Worm (Caenorhabditis elegans) whole organism, mixed stage, embryonic: ENCODE measurements around the gene T07F12.4.
A peak's percentile ranks its signal among the peaks of the same experiment; 100 is the strongest.

ENCODE experiments used
- M03D4.4 ChIP-seq: sonication (generic microtip); optimal IDR thresholded peaks from 2 replicates; lab custom pipeline; 2017; ENCODE audit warnings: mild to moderate bottlenecking, missing genetic modification characterization, missing compliant biosample characterization
- bed-3 ChIP-seq: fragments of 200-800 bp; sonication (Bioruptor generic); optimal IDR thresholded peaks from 3 replicates; lab custom pipeline; 2018; ENCODE audit warnings: mild to moderate bottlenecking, missing genetic modification characterization, moderate library complexity, missing compliant biosample characterization
- blmp-1 ChIP-seq: fragments of 150-350 bp; optimal IDR thresholded peaks from 2 replicates; lab custom pipeline; 2014; ENCODE audit warnings: missing biosample characterization, missing genetic modification characterization
- ceh-39 ChIP-seq: fragments of 150-350 bp; optimal IDR thresholded peaks from 2 replicates; lab custom pipeline; 2014; ENCODE audit warnings: missing biosample characterization, missing genetic modification characterization
- ceh-43 ChIP-seq: fragments of 200-800 bp; sonication (Bioruptor generic); optimal IDR thresholded peaks from 2 replicates; lab custom pipeline; 2018; ENCODE audit warnings: mild to moderate bottlenecking, missing genetic modification characterization, moderate library complexity, missing compliant biosample characterization
- ceh-83 ChIP-seq: fragments of 200-800 bp; sonication (Bioruptor generic); optimal IDR thresholded peaks from 2 replicates; lab custom pipeline; 2018; ENCODE audit warnings: mild to moderate bottlenecking, missing genetic modification characterization, missing compliant biosample characterization
- ces-1 ChIP-seq: fragments of 150-350 bp; optimal IDR thresholded peaks from 2 replicates; lab custom pipeline; 2014; ENCODE audit warnings: missing biosample characterization, missing genetic modification reagents, missing genetic modification characterization
- cnd-1 ChIP-seq: fragments of 200-800 bp; sonication (Bioruptor generic); optimal IDR thresholded peaks from 2 replicates; lab custom pipeline; 2018; ENCODE audit warnings: mild to moderate bottlenecking, missing genetic modification characterization, missing compliant biosample characterization
- elt-1 ChIP-seq: sonication (generic microtip); optimal IDR thresholded peaks from 2 replicates; lab custom pipeline; 2017; ENCODE audit warnings: missing genetic modification characterization, mild to moderate bottlenecking, missing compliant biosample characterization, antibody characterized with exemption, moderate library complexity, borderline replicate concordance; ENCODE audit not compliant: insufficient read depth
- elt-3 ChIP-seq: fragments of 150-350 bp; optimal IDR thresholded peaks from 2 replicates; lab custom pipeline; 2014; ENCODE audit warnings: missing biosample characterization, missing genetic modification characterization
- flh-1 ChIP-seq: fragments of 200-800 bp; sonication (Bioruptor generic); optimal IDR thresholded peaks from 2 replicates; lab custom pipeline; 2018; ENCODE audit warnings: mild to moderate bottlenecking, missing genetic modification characterization, moderate library complexity, missing compliant biosample characterization
- ham-2 ChIP-seq: fragments of 200-800 bp; sonication (Bioruptor generic); optimal IDR thresholded peaks from 2 replicates; lab custom pipeline; 2018; ENCODE audit warnings: mild to moderate bottlenecking, missing genetic modification characterization, missing compliant biosample characterization
- hlh-1 ChIP-seq: fragments of 150-350 bp; optimal IDR thresholded peaks from 2 replicates; lab custom pipeline; 2014; ENCODE audit warnings: missing biosample characterization, missing genetic modification reagents, missing genetic modification characterization
- lin-13 ChIP-seq: fragments of 150-350 bp; optimal IDR thresholded peaks from 2 replicates; lab custom pipeline; 2014; ENCODE audit warnings: missing biosample characterization, missing genetic modification characterization
- lin-32 ChIP-seq: fragments of 200-800 bp; sonication (Bioruptor generic); optimal IDR thresholded peaks from 2 replicates; lab custom pipeline; 2018; ENCODE audit warnings: mild to moderate bottlenecking, missing genetic modification characterization, missing compliant biosample characterization
- lsy-2 ChIP-seq: fragments of 150-350 bp; optimal IDR thresholded peaks from 2 replicates; lab custom pipeline; 2014; ENCODE audit warnings: missing biosample characterization, missing genetic modification characterization
- mab-5 ChIP-seq: fragments of 150-350 bp; optimal IDR thresholded peaks from 2 replicates; lab custom pipeline; 2014; ENCODE audit warnings: missing biosample characterization, missing genetic modification characterization
- mep-1 ChIP-seq: fragments of 150-350 bp; optimal IDR thresholded peaks from 2 replicates; lab custom pipeline; 2017; ENCODE audit warnings: missing biosample characterization, missing genetic modification reagents, missing genetic modification characterization, inconsistent platforms
- mls-2 ChIP-seq: sonication (generic microtip); optimal IDR thresholded peaks from 2 replicates; lab custom pipeline; 2016; ENCODE audit warnings: mild to moderate bottlenecking, missing genetic modification characterization, moderate library complexity, missing compliant biosample characterization
- nhr-12 ChIP-seq: fragments of 150-350 bp; optimal IDR thresholded peaks from 2 replicates; lab custom pipeline; 2014; ENCODE audit warnings: missing biosample characterization, missing genetic modification characterization
- nhr-2 ChIP-seq: fragments of 150-350 bp; optimal IDR thresholded peaks from 2 replicates; lab custom pipeline; 2014; ENCODE audit warnings: missing biosample characterization, missing genetic modification characterization
- nhr-237 ChIP-seq: fragments of 150-350 bp; optimal IDR thresholded peaks from 2 replicates; lab custom pipeline; 2014; ENCODE audit warnings: missing biosample characterization, missing genetic modification characterization
- nhr-28 ChIP-seq: fragments of 150-350 bp; optimal IDR thresholded peaks from 2 replicates; lab custom pipeline; 2014; ENCODE audit warnings: missing biosample characterization, missing genetic modification characterization
- nhr-76 ChIP-seq: sonication (generic microtip); optimal IDR thresholded peaks from 2 replicates; lab custom pipeline; 2017; ENCODE audit warnings: missing biosample characterization, missing genetic modification characterization
- pha-4 ChIP-seq: fragments of 150-350 bp; optimal IDR thresholded peaks from 2 replicates; lab custom pipeline; 2018; ENCODE audit warnings: missing biosample characterization, missing genetic modification reagents, missing genetic modification characterization
- sem-2 ChIP-seq: fragments of 200-800 bp; sonication (Bioruptor generic); optimal IDR thresholded peaks from 2 replicates; lab custom pipeline; 2018; ENCODE audit warnings: mild to moderate bottlenecking, missing genetic modification characterization, missing compliant biosample characterization
- snpc-4 ChIP-seq: fragments of 150-350 bp; optimal IDR thresholded peaks from 2 replicates; lab custom pipeline; 2014; ENCODE audit warnings: missing biosample characterization, missing genetic modification characterization
- sptf-1 ChIP-seq: sonication (generic microtip); optimal IDR thresholded peaks from 2 replicates; lab custom pipeline; 2017; ENCODE audit warnings: mild to moderate bottlenecking, missing genetic modification characterization, moderate library complexity, missing compliant biosample characterization
- tbx-8 ChIP-seq: fragments of 200-800 bp; sonication (Bioruptor generic); optimal IDR thresholded peaks from 2 replicates; lab custom pipeline; 2018; ENCODE audit warnings: mild to moderate bottlenecking, missing genetic modification characterization, moderate library complexity, missing compliant biosample characterization
- unc-120 ChIP-seq: sonication (generic microtip); optimal IDR thresholded peaks from 2 replicates; lab custom pipeline; 2017; ENCODE audit warnings: missing genetic modification characterization, missing compliant biosample characterization; ENCODE audit not compliant: poor library complexity, severe bottlenecking
- unc-39 ChIP-seq: fragments of 150-350 bp; optimal IDR thresholded peaks from 2 replicates; lab custom pipeline; 2014; ENCODE audit warnings: missing biosample characterization, missing genetic modification characterization
- unc-62 ChIP-seq: fragments of 150-350 bp; optimal IDR thresholded peaks from 2 replicates; lab custom pipeline; 2014; ENCODE audit warnings: missing biosample characterization, missing genetic modification reagents, missing genetic modification characterization
- zip-8 ChIP-seq: fragments of 150-350 bp; optimal IDR thresholded peaks from 2 replicates; lab custom pipeline; 2014; ENCODE audit warnings: missing biosample characterization, missing genetic modification characterization
- ztf-11 ChIP-seq: fragments of 150-350 bp; optimal IDR thresholded peaks from 2 replicates; lab custom pipeline; 2014; ENCODE audit warnings: missing biosample characterization, missing genetic modification characterization

Gene T07F12.4

DNA sequence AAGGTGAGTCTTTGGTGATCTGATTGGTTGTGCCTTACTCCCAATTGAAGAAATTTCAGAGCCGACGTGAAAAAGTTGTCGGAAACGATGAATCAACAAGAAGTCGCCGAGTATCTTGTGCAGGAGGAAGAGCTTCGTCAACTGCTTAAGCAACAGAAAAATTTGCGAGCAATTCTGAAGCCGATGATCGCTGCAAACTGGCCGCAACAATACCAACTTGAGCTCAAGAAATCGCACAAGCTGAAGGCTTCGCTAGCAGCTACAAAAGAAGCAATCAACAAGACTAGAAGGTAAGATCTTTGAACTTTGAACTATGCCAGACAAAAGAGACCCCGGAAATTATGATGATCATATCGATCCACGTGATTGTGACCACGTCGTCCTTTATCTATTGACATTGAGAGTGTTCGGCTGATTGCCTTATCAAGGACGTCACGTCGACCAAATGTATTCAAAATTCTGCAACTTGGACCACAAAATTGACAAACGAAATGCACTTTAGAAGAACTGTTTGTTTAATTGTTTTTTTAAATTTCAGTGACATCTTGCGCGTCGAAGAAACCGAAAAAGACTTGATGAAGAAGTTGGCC lies 10.8 kb upstream of the T07F12.4 start:
- TF ChIP-seq sptf-1 (tag; lab: Kevin White, UChicago) (no peak), M03D4.4 (no peak), elt-3 (tag; lab: Kevin White, UChicago) (no peak), flh-1 (no peak), ceh-39 (tag; lab: Kevin White, UChicago) (no peak), lsy-2 (no peak), ham-2 (GFP tag; lab: Kevin White, UChicago) (no peak), nhr-28 (tag; lab: Kevin White, UChicago) (no peak), blmp-1 (no peak), nhr-12 (tag; lab: Kevin White, UChicago) (no peak), sem-2 (no peak), cnd-1 (tag; lab: Kevin White, UChicago) (no peak), ztf-11 (no peak), elt-1 (tag; lab: Kevin White, UChicago) (no peak)

DNA sequence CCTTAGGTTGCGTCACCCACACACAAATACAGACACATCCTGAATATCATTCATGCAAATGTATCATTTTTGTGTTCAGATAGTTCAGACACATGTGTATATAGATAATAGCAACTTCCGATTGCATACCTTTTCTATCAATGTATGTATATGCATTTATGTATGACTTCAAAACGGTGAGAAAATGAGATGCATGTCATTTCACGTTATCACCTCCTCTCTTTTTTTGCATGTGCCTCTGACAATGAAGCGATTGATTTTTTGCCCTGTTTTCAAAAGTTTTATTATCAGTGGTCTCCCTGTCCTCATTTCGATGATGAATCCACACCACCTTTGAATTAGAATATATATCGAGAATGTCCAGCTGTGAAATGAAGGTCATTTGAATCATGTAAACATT lies 5.2 kb upstream of the T07F12.4 start, which contains the start of gene K05B2.2:
Gene K05B2.2 (plus strand): TSS at position 278 of the 400 bp plus-strand sequence.
- TF ChIP-seq lin-32 (GFP tag; lab: Kevin White, UChicago) (no peak), zip-8 (peak; percentile 23)

DNA sequence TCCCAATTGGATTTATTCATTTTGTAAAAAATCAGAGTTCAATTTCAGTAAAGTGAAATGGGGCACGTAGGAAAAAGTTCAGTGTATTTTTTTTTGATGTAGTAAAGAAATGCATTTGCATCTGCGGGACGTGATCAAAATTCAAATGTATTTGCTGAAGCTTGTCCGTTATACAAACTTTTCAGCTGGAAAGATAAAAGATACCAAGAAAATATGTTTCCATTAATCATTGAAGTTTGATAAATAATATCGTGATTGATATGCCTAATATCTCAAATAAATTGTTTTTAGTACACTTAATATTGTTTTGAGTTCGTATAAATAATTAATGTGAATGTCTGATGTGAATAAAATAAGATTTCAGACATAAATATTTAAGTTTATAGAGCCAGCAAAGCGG lies 1.8 kb upstream of the T07F12.4 start:
- TF ChIP-seq lin-13 (tag; lab: Kevin White, UChicago), result no peak
- TF ChIP-seq nhr-76 (tag; lab: Kevin White, UChicago), result no peak
- no peak for TF ChIP-seq ceh-39 (tag; lab: Kevin White, UChicago)

DNA sequence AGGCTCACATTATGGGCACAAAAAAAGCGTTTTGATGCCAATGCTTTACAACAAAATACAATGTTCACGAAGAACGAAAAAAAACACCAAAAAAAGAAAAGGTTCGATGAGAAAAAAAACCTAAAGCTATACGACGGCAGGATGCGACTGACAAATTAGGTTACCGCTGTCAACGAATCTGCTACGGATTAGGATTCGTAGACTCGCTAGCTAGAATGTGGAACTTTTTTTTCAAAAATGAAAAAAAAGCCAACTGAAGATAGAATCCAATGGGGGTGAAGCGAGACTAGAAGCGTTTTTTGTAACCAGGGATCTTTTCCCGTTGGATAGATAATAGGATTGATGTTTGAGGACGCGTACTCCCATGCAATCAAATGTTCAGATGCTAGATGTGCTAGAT lies 1.4 kb upstream of the T07F12.4 start:
- TF ChIP-seq ces-1 (GFP tag; lab: Kevin White, UChicago) (peak; percentile 70), M03D4.4 (no peak)
- TF ChIP-seq, all 35 proteins: peak for 1

DNA sequence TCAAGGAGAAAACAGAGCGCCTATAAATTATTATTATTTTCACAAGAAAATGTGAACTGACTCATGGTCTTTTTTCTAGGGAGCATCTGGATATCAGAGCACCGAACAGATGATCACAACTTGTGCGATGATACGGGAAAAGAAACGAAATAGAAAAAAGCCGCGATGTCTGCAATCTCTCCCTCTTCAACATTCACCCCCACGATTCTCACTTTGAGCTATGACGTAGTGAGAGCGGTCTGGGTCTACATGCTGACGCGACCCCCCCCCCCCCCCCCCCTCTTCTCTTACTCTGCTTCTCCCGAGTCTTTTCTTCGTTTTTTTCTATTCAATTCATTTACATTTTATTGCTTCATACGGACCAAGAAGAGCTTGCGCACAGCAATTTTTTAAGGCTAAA lies 991 bp downstream of the T07F12.4 start:
- peak; percentile 9 for TF ChIP-seq ces-1 (GFP tag; lab: Kevin White, UChicago)
- no peak for TF ChIP-seq ceh-83 (GFP tag; lab: Kevin White, UChicago)

DNA sequence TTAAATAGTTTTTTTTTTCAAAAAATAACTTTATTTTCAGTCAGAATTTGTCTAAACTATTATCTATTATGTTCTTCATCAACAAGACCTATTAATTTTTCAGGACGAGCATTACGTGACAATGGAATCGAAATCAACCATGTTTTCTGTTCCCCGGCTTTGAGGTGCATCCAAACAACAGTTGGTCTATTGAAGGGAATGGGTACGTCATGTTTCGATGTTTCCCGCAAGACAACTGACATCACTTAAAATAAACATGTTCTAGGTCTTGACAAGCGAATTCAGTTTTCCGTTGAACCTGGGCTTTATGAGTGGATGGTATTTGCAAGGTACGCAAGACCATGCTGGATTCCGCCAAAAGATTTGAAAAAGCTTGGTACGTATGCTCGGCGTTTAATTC lies 5.4 kb downstream of the T07F12.4 start:
- no peak for TF ChIP-seq pha-4 (tag; lab: Kevin White, UChicago)
- peak; percentile 76 for TF ChIP-seq hlh-1
- no peak for TF ChIP-seq lin-32 (GFP tag; lab: Kevin White, UChicago)

DNA sequence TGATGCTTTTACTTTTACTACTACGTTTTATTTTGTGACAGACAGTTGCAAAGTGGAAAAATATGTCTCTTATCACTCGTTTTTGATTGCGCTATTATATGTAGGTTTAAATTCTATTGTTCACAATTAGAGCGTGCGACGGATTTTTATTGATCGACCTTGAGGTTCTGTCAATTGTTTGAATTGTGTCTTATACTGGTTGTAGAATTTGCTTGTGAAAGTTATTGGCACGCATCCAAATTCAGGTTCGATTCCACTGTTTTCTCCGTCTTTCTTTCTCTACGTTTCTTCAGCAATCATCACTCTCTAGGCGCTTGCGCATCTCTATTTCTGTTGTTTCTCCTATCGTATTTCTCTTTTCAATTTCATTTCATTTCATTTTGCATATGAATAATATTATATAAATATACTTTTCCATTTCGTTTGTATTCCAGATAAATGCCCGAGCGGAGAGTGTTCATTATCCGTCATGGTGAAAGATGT lies 7.0 kb downstream of the T07F12.4 start, which contains the start of gene T07F12.1:
Gene T07F12.1 (plus strand): TSS at position 433 of the 483 bp plus-strand sequence.
- no peak for TF ChIP-seq mab-5 (tag; lab: Kevin White, UChicago)
- peak; percentile 2 for TF ChIP-seq pha-4 (tag; lab: Kevin White, UChicago)
- peak; percentile 92 for TF ChIP-seq blmp-1

DNA sequence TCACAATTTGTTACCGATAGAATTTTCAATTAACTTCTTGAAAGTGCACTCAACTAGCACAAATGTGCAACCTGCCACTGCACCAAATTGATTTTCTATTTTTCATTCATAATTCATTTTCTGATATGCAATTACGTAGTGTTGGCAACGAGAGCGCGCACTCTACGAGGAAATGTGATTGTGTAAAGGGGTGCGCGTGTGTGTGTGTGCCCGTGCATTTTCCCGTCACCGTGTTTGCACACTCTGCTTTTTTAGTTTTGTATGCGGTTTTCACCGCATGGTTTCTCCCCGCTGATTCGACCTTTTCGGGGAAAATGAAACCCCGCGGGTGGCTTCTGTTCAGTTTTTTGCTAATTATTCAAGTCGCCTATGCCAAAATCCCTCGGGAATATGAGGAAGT lies 10.5 kb downstream of the T07F12.4 start, which contains the start of gene T07F12.2:
Gene T07F12.2 (plus strand): TSS at position 87 of the 400 bp plus-strand sequence.
- peak; percentile 0 for TF ChIP-seq lin-13 (tag; lab: Kevin White, UChicago)
- TF ChIP-seq unc-62 (GFP tag; lab: Kevin White, UChicago), result no peak
- TF ChIP-seq sem-2, result no peak
- peak; percentile 91 for TF ChIP-seq ces-1 (GFP tag; lab: Kevin White, UChicago)
- no peak for TF ChIP-seq nhr-76 (tag; lab: Kevin White, UChicago)
- TF ChIP-seq hlh-1, result no peak
- no peak for TF ChIP-seq blmp-1
- TF ChIP-seq elt-1 (tag; lab: Kevin White, UChicago), result no peak
- no peak for TF ChIP-seq ceh-43 (GFP tag; lab: Kevin White, UChicago)
- no peak for TF ChIP-seq tbx-8 (GFP tag; lab: Kevin White, UChicago)
- TF ChIP-seq elt-3 (tag; lab: Kevin White, UChicago), result no peak
- TF ChIP-seq snpc-4 (tag; lab: Kevin White, UChicago), result no peak
- TF ChIP-seq ztf-11, result no peak
- peak; percentile 26 for TF ChIP-seq unc-120 (tag; lab: Kevin White, UChicago)
- no peak for TF ChIP-seq mab-5 (tag; lab: Kevin White, UChicago)
- peak; percentile 41 for TF ChIP-seq mep-1 (tag; lab: Kevin White, UChicago)
- no peak for TF ChIP-seq bed-3 (GFP tag; lab: Kevin White, UChicago)
- peak; percentile 34 for TF ChIP-seq ham-2 (GFP tag; lab: Kevin White, UChicago)
- TF ChIP-seq mls-2 (tag; lab: Kevin White, UChicago), result peak; percentile 27
- no peak for TF ChIP-seq unc-39 (tag; lab: Kevin White, UChicago)
- no peak for TF ChIP-seq ceh-83 (GFP tag; lab: Kevin White, UChicago)
- no peak for TF ChIP-seq nhr-2 (tag; lab: Kevin White, UChicago)
- no peak for TF ChIP-seq M03D4.4
- TF ChIP-seq nhr-237 (tag; lab: Kevin White, UChicago), result no peak
- TF ChIP-seq, all 35 proteins: peak for 6
